Fruit fly (Drosophila melanogaster) whole organism, embryonic: ENCODE results near the gene CG17187.

Experiments
- Aef1 ChIP-seq: fragments of 200-800 bp; sonication (Bioruptor generic); IDR thresholded peaks from 3 replicates; pipeline ENCODE4 v1.3.6; 2022; ENCODE audit warnings: missing biosample characterization, missing genetic modification characterization
- Asciz ChIP-seq: fragments of 200-800 bp; sonication (Bioruptor generic); optimal IDR thresholded peaks from 2 replicates; lab custom pipeline; 2017; ENCODE audit warnings: missing biosample characterization, mild to moderate bottlenecking, missing genetic modification characterization, missing genetic modification reagents
- BtbVII ChIP-seq: fragments of 200-800 bp; sonication (Bioruptor generic); optimal IDR thresholded peaks from 3 replicates; lab custom pipeline; 2017; ENCODE audit warnings: missing biosample characterization, mild to moderate bottlenecking, missing genetic modification characterization
- C15 ChIP-seq: fragments of 200-800 bp; sonication (Bioruptor generic); IDR thresholded peaks from 3 replicates; pipeline ENCODE4 v1.3.6; 2022; ENCODE audit warnings: missing biosample characterization, missing genetic modification characterization
- CG11456 ChIP-seq: fragments of 200-800 bp; sonication (Bioruptor generic); IDR thresholded peaks from 3 replicates; pipeline ENCODE4 v1.3.6; 2022; ENCODE audit warnings: missing biosample characterization, missing genetic modification characterization
- CG11504 ChIP-seq: fragments of 200-800 bp; sonication (Bioruptor generic); optimal IDR thresholded peaks from 3 replicates; lab custom pipeline; 2019; ENCODE audit warnings: missing biosample characterization, mild to moderate bottlenecking, missing genetic modification characterization, moderate library complexity
- CG12236 ChIP-seq: fragments of 200-800 bp; sonication (Bioruptor generic); optimal IDR thresholded peaks from 2 replicates; lab custom pipeline; 2016; ENCODE audit warnings: missing biosample characterization, missing genetic modification characterization
- CG1603 ChIP-seq: fragments of 200-800 bp; sonication (Bioruptor generic); optimal IDR thresholded peaks from 2 replicates; lab custom pipeline; 2019; ENCODE audit warnings: missing biosample characterization, mild to moderate bottlenecking, missing genetic modification characterization, moderate library complexity
- CG1647 ChIP-seq: fragments of 200-800 bp; sonication (Bioruptor generic); optimal IDR thresholded peaks from 3 replicates; lab custom pipeline; 2016; ENCODE audit warnings: missing biosample characterization, missing genetic modification characterization
- CG17359 ChIP-seq: fragments of 200-800 bp; sonication (Bioruptor generic); optimal IDR thresholded peaks from 3 replicates; lab custom pipeline; 2018; ENCODE audit warnings: missing biosample characterization, mild to moderate bottlenecking, missing genetic modification characterization, moderate library complexity
- CG17361 ChIP-seq: fragments of 200-800 bp; sonication (Bioruptor generic); IDR thresholded peaks from 3 replicates; pipeline ENCODE4 v1.3.6; 2022; ENCODE audit warnings: missing biosample characterization, missing genetic modification characterization
- CG18764 ChIP-seq: fragments of 200-800 bp; sonication (Bioruptor generic); optimal IDR thresholded peaks from 3 replicates; lab custom pipeline; 2016; ENCODE audit warnings: missing biosample characterization, missing genetic modification characterization
- CG2129 ChIP-seq: fragments of 200-800 bp; sonication (Bioruptor generic); IDR thresholded peaks from 2 replicates; pipeline ENCODE4 v1.3.6; 2022; ENCODE audit warnings: missing biosample characterization, missing genetic modification characterization; ENCODE audit not compliant: partially characterized antibody
- CG2678 ChIP-seq: fragments of 200-800 bp; sonication (Bioruptor generic); optimal IDR thresholded peaks from 3 replicates; lab custom pipeline; 2019; ENCODE audit warnings: missing biosample characterization, mild to moderate bottlenecking, missing genetic modification characterization, moderate library complexity
- CG2712 ChIP-seq: fragments of 200-800 bp; optimal IDR thresholded peaks from 3 replicates; lab custom pipeline; 2019; ENCODE audit warnings: missing biosample characterization, mild to moderate bottlenecking, missing genetic modification characterization, moderate library complexity
- CG3065 ChIP-seq: fragments of 200-800 bp; sonication (Bioruptor generic); optimal IDR thresholded peaks from 2 replicates; lab custom pipeline; 2016; ENCODE audit warnings: missing biosample characterization, missing genetic modification characterization
- CG32532 ChIP-seq: fragments of 200-800 bp; sonication (Bioruptor generic); IDR thresholded peaks from 2 replicates; pipeline ENCODE4 v1.3.6; 2022; ENCODE audit warnings: missing biosample characterization, missing genetic modification characterization
- CG33213 ChIP-seq: fragments of 200-800 bp; sonication (Bioruptor generic); optimal IDR thresholded peaks from 3 replicates; lab custom pipeline; 2016; ENCODE audit warnings: missing biosample characterization, missing genetic modification characterization
- CG3726 ChIP-seq: fragments of 200-800 bp; sonication (Bioruptor generic); IDR thresholded peaks from 3 replicates; pipeline ENCODE4, ENCODE4 v1.3.6; 2022; ENCODE audit warnings: missing biosample characterization, missing genetic modification characterization
- CG4820 ChIP-seq: fragments of 200-800 bp; sonication (Bioruptor generic); optimal IDR thresholded peaks from 3 replicates; lab custom pipeline; 2016; ENCODE audit warnings: missing biosample characterization, missing genetic modification characterization
- CG5953 ChIP-seq: fragments of 200-800 bp; sonication (Bioruptor generic); IDR thresholded peaks from 2 replicates; pipeline ENCODE4 v1.3.6; 2022; ENCODE audit warnings: missing biosample characterization, missing genetic modification characterization
- CG6254 ChIP-seq: fragments of 200-800 bp; sonication (Bioruptor generic); optimal IDR thresholded peaks from 3 replicates; lab custom pipeline; 2017; ENCODE audit warnings: mild to moderate bottlenecking, missing biosample characterization, missing genetic modification reagents, missing genetic modification characterization
- CG7963 ChIP-seq: fragments of 200-800 bp; sonication (Bioruptor generic); IDR thresholded peaks from 3 replicates; pipeline ENCODE4 v1.3.6; 2022; ENCODE audit warnings: missing biosample characterization, missing genetic modification characterization; ENCODE audit not compliant: partially characterized antibody
- CG9727 ChIP-seq: fragments of 200-800 bp; sonication (Bioruptor generic); optimal IDR thresholded peaks from 3 replicates; lab custom pipeline; 2017; ENCODE audit warnings: missing biosample characterization, mild to moderate bottlenecking, missing genetic modification characterization
- D19A ChIP-seq: fragments of 200-800 bp; optimal IDR thresholded peaks from 3 replicates; lab custom pipeline; 2019; ENCODE audit warnings: missing biosample characterization, mild to moderate bottlenecking, missing genetic modification characterization, moderate library complexity
- E2f2 ChIP-seq: fragments of 200-800 bp; sonication (Bioruptor generic); IDR thresholded peaks from 2 replicates; pipeline ENCODE4 v1.3.6; 2022; ENCODE audit warnings: missing biosample characterization, missing genetic modification characterization
- Fer2 ChIP-seq: fragments of 200-800 bp; sonication (Bioruptor generic); optimal IDR thresholded peaks from 2 replicates; lab custom pipeline; 2018; ENCODE audit warnings: missing biosample characterization, mild to moderate bottlenecking, missing genetic modification characterization, moderate library complexity
- Gug ChIP-seq: fragments of 200-800 bp; sonication (Bioruptor generic); IDR thresholded peaks from 4 replicates; pipeline ENCODE4 v1.3.6; 2022; ENCODE audit warnings: missing biosample characterization, missing genetic modification characterization
- NC2β ChIP-seq: fragments of 200-800 bp; sonication (Bioruptor generic); optimal IDR thresholded peaks from 2 replicates; lab custom pipeline; 2016; ENCODE audit warnings: missing biosample characterization, missing genetic modification characterization
- Poxn ChIP-seq: fragments of 200-800 bp; sonication (Bioruptor generic); IDR thresholded peaks from 2 replicates; pipeline ENCODE4 v1.3.6; 2022; ENCODE audit warnings: missing biosample characterization, missing genetic modification characterization
- bsh ChIP-seq, 2 experiments: fragments of 200-800 bp; sonication (Bioruptor generic); optimal IDR thresholded peaks; 2 replicates each; lab custom pipeline; 2017 to 2018; ENCODE audit warnings: mild to moderate bottlenecking in 2 of 2, missing biosample characterization in 2 of 2, missing genetic modification characterization in 2 of 2, moderate library complexity in 1 of 2
- corto ChIP-seq: fragments of 200-800 bp; sonication (Bioruptor generic); optimal IDR thresholded peaks from 2 replicates; lab custom pipeline; 2016; ENCODE audit warnings: missing biosample characterization, mild to moderate bottlenecking, missing genetic modification characterization, moderate library complexity
- dm ChIP-seq: fragments of 200-800 bp; sonication (Bioruptor generic); optimal IDR thresholded peaks from 3 replicates; lab custom pipeline; 2016; ENCODE audit warnings: missing biosample characterization, missing genetic modification characterization
- eve ChIP-seq, 2 experiments: fragments of >200 bp; optimal IDR thresholded peaks; 2 replicates each; lab custom pipeline; 2017; ENCODE audit warnings: missing biosample characterization in 2 of 2, missing genetic modification characterization in 2 of 2
- gcm ChIP-seq: fragments of 200-800 bp; sonication (Bioruptor generic); optimal IDR thresholded peaks from 2 replicates; lab custom pipeline; 2019; ENCODE audit warnings: missing biosample characterization, mild to moderate bottlenecking, missing genetic modification characterization, moderate library complexity
- gem ChIP-seq: fragments of 200-800 bp; sonication (Bioruptor generic); optimal IDR thresholded peaks from 2 replicates; lab custom pipeline; 2019; ENCODE audit warnings: missing biosample characterization, mild to moderate bottlenecking, missing genetic modification characterization, moderate library complexity
- gfzf ChIP-seq: fragments of 200-800 bp; sonication (Bioruptor generic); optimal IDR thresholded peaks from 2 replicates; lab custom pipeline; 2016; ENCODE audit warnings: missing biosample characterization, mild to moderate bottlenecking, missing genetic modification characterization, moderate library complexity
- grau ChIP-seq: fragments of 200-800 bp; optimal IDR thresholded peaks from 3 replicates; lab custom pipeline; 2019; ENCODE audit warnings: missing biosample characterization, mild to moderate bottlenecking, missing genetic modification characterization, moderate library complexity
- gt ChIP-seq: fragments of 200-800 bp; sonication (Bioruptor generic); IDR thresholded peaks from 2 replicates; pipeline ENCODE4 v1.3.6; 2022; ENCODE audit warnings: missing biosample characterization, missing genetic modification characterization
- hbn ChIP-seq: fragments of 200-800 bp; sonication (Bioruptor generic); IDR thresholded peaks from 2 replicates; pipeline ENCODE4 v1.3.6; 2022; ENCODE audit warnings: missing biosample characterization, missing genetic modification characterization; ENCODE audit not compliant: partially characterized antibody
- her ChIP-seq: fragments of 200-800 bp; sonication (Bioruptor generic); optimal IDR thresholded peaks from 2 replicates; lab custom pipeline; 2016; ENCODE audit warnings: missing biosample characterization, missing genetic modification characterization
- ken ChIP-seq: fragments of 200-800 bp; sonication (Bioruptor generic); IDR thresholded peaks from 3 replicates; pipeline ENCODE4 v1.3.6; 2022; ENCODE audit warnings: missing biosample characterization, missing genetic modification characterization
- mam ChIP-seq: fragments of 200-800 bp; sonication (Bioruptor generic); optimal IDR thresholded peaks from 3 replicates; lab custom pipeline; 2016; ENCODE audit warnings: missing biosample characterization, missing genetic modification characterization
- rib ChIP-seq: fragments of 200-800 bp; sonication (Bioruptor generic); IDR thresholded peaks from 2 replicates; pipeline ENCODE4 v1.3.6; 2022; ENCODE audit warnings: missing biosample characterization, missing genetic modification characterization
- salm ChIP-seq: fragments of 200-800 bp; sonication (Bioruptor generic); optimal IDR thresholded peaks from 2 replicates; lab custom pipeline; 2018; ENCODE audit warnings: missing biosample characterization, mild to moderate bottlenecking, missing genetic modification characterization
- slou ChIP-seq: fragments of 200-800 bp; sonication (Bioruptor generic); optimal IDR thresholded peaks from 3 replicates; lab custom pipeline; 2016; ENCODE audit warnings: missing biosample characterization, missing genetic modification characterization
- stc ChIP-seq: fragments of 200-800 bp; sonication (Bioruptor generic); IDR thresholded peaks from 2 replicates; pipeline ENCODE4 v1.3.6; 2022; ENCODE audit warnings: missing biosample characterization, missing genetic modification characterization
- tap ChIP-seq: fragments of 200-800 bp; optimal IDR thresholded peaks from 3 replicates; lab custom pipeline; 2019; ENCODE audit warnings: missing biosample characterization, mild to moderate bottlenecking, missing genetic modification characterization, moderate library complexity
- trem ChIP-seq: fragments of 200-800 bp; optimal IDR thresholded peaks from 3 replicates; lab custom pipeline; 2019; ENCODE audit warnings: missing biosample characterization, mild to moderate bottlenecking, missing genetic modification characterization, moderate library complexity
- ttk ChIP-seq: fragments of 200-800 bp; sonication (Bioruptor generic); IDR thresholded peaks from 2 replicates; pipeline ENCODE4 v2.1.2; 2022; ENCODE audit warnings: missing biosample characterization, missing genetic modification characterization
- tup ChIP-seq: fragments of 200-800 bp; sonication (Bioruptor generic); optimal IDR thresholded peaks from 2 replicates; lab custom pipeline; 2016; ENCODE audit warnings: missing biosample characterization, mild to moderate bottlenecking, missing genetic modification characterization, moderate library complexity

Gene CG17187

dm6 chr3R:11199227-11199835 is 32.3 kb downstream of the CG17187 start (continued):
- TF ChIP-seq salm (tag; lab: Kevin White, UChicago), result peak; percentile 11
- no peak for TF ChIP-seq CG7963 (GFP tag; lab: Robert Waterston, UW)
- no peak for TF ChIP-seq CG2712 (tag; lab: Kevin White, UChicago)
- TF ChIP-seq CG6254 (GFP tag; lab: Kevin White, UChicago), result no peak
- TF ChIP-seq gcm (GFP tag; lab: Kevin White, UChicago), result no peak
- no peak for TF ChIP-seq CG5953 (GFP tag; lab: Robert Waterston, UW)
- TF ChIP-seq CG3726 (GFP tag; lab: Robert Waterston, UW), result no peak
- TF ChIP-seq NC2β (GFP tag; lab: Kevin White, UChicago), result no peak
- no peak for TF ChIP-seq slou
- no peak for TF ChIP-seq Poxn (GFP tag; lab: Robert Waterston, UW)
- TF ChIP-seq hbn (GFP tag; lab: Robert Waterston, UW), result no peak
- TF ChIP-seq CG9727 (GFP tag; lab: Kevin White, UChicago), result no peak
- no peak for TF ChIP-seq tap (tag; lab: Kevin White, UChicago)
- TF ChIP-seq gt (GFP tag; lab: Robert Waterston, UW), result no peak
- TF ChIP-seq CG11456, result no peak
- TF ChIP-seq BtbVII (GFP tag; lab: Kevin White, UChicago), result peak; percentile 32
- TF ChIP-seq rib (GFP tag; lab: Robert Waterston, UW), result no peak
- TF ChIP-seq CG1603 (tag; lab: Kevin White, UChicago), result no peak
- TF ChIP-seq CG4820, result no peak
- TF ChIP-seq eve (GFP tag; optimal IDR thresholded peaks at IDR 0.05; lab: Kevin White, UChicago), result no peak
- TF ChIP-seq CG12236 (GFP tag; lab: Kevin White, UChicago), result no peak
- no peak for TF ChIP-seq her
- TF ChIP-seq CG2678 (tag; lab: Kevin White, UChicago), result no peak
- no peak for TF ChIP-seq stc (GFP tag; lab: Robert Waterston, UW)
- TF ChIP-seq bsh (GFP tag; optimal IDR thresholded peaks at IDR 0.05; lab: Kevin White, UChicago), result no peak
- no peak for TF ChIP-seq CG32532 (GFP tag; lab: Robert Waterston, UW)
- TF ChIP-seq CG17361 (GFP tag; lab: Robert Waterston, UW), result no peak
- TF ChIP-seq Aef1, result no peak
- no peak for TF ChIP-seq ttk
- no peak for TF ChIP-seq E2f2 (GFP tag; lab: Robert Waterston, UW)
- TF ChIP-seq gem (tag; lab: Kevin White, UChicago), result peak; percentile 41
- TF ChIP-seq corto (GFP tag; lab: Kevin White, UChicago), result no peak
- no peak for TF ChIP-seq mam (GFP tag; lab: Kevin White, UChicago)
- TF ChIP-seq Fer2 (tag; lab: Kevin White, UChicago), result no peak
- TF ChIP-seq ken, result no peak
- no peak for TF ChIP-seq CG33213 (GFP tag; lab: Kevin White, UChicago)
- no peak for TF ChIP-seq dm (GFP tag; lab: Kevin White, UChicago)
- TF ChIP-seq CG3065, result no peak
- no peak for TF ChIP-seq CG17359 (tag; lab: Kevin White, UChicago)
- no peak for TF ChIP-seq grau (tag; lab: Kevin White, UChicago)
- no peak for TF ChIP-seq Gug (GFP tag; lab: Robert Waterston, UW)
- TF ChIP-seq tup (GFP tag; lab: Kevin White, UChicago), result no peak
- TF ChIP-seq D19A (tag; lab: Kevin White, UChicago), result no peak
- no peak for TF ChIP-seq CG2129 (GFP tag; lab: Robert Waterston, UW)
- TF ChIP-seq Asciz (GFP tag; lab: Kevin White, UChicago), result no peak
- TF ChIP-seq gfzf (GFP tag; lab: Kevin White, UChicago), result no peak
- no peak for TF ChIP-seq C15 (GFP tag; lab: Robert Waterston, UW)
- TF ChIP-seq CG11504 (tag; lab: Kevin White, UChicago), result no peak
- TF ChIP-seq CG18764 (GFP tag; lab: Kevin White, UChicago), result no peak
- TF ChIP-seq trem, result no peak
- TF ChIP-seq CG1647 (GFP tag; lab: Kevin White, UChicago), result no peak
